Worm (Caenorhabditis elegans) whole organism, L3 larva: ENCODE data around the gene C09G12.17.

Experiments used
- ama-1 ChIP-seq: fragments of 150-350 bp; optimal IDR thresholded peaks from 2 replicates; lab custom pipeline; 2018
- ceh-28 ChIP-seq: fragments of 150-350 bp; optimal IDR thresholded peaks from 2 replicates; lab custom pipeline; 2014; ENCODE audit warnings: missing biosample characterization, missing genetic modification reagents, missing genetic modification characterization
- ceh-82 ChIP-seq: fragments of 150-350 bp; optimal IDR thresholded peaks from 2 replicates; lab custom pipeline; 2014; ENCODE audit warnings: missing biosample characterization, missing genetic modification characterization
- egl-27 ChIP-seq: sonication (generic microtip); optimal IDR thresholded peaks from 4 replicates; lab custom pipeline; 2017; ENCODE audit warnings: missing biosample characterization, missing genetic modification reagents, missing genetic modification characterization
- fkh-2 ChIP-seq: fragments of 150-350 bp; optimal IDR thresholded peaks from 2 replicates; lab custom pipeline; 2014; ENCODE audit warnings: missing biosample characterization, missing genetic modification reagents, missing genetic modification characterization
- fos-1 ChIP-seq: fragments of 150-350 bp; optimal IDR thresholded peaks from 2 replicates; lab custom pipeline; 2014; ENCODE audit warnings: missing biosample characterization, missing genetic modification characterization
- lin-15B ChIP-seq: fragments of 150-350 bp; optimal IDR thresholded peaks from 2 replicates; lab custom pipeline; 2014; ENCODE audit warnings: missing biosample characterization, missing genetic modification characterization
- nhr-77 ChIP-seq: fragments of 150-350 bp; optimal IDR thresholded peaks from 2 replicates; lab custom pipeline; 2014; ENCODE audit warnings: missing biosample characterization, missing genetic modification characterization
- pqm-1 ChIP-seq: fragments of 150-350 bp; optimal IDR thresholded peaks from 2 replicates; lab custom pipeline; 2017; ENCODE audit warnings: missing biosample characterization, missing genetic modification characterization, inconsistent platforms
- skn-1 ChIP-seq: fragments of 150-350 bp; optimal IDR thresholded peaks from 2 replicates; lab custom pipeline; 2014; ENCODE audit warnings: missing biosample characterization, missing genetic modification characterization
- snpc-4 ChIP-seq: fragments of 150-350 bp; optimal IDR thresholded peaks from 2 replicates; lab custom pipeline; 2014; ENCODE audit warnings: missing biosample characterization, missing genetic modification characterization

- TF ChIP-seq egl-27 (no peak), nhr-77 (tag; lab: Kevin White, UChicago) (no peak), lin-15B (tag; lab: Kevin White, UChicago) (no peak), ceh-82 (tag; lab: Kevin White, UChicago) (no peak), pqm-1 (tag; lab: Kevin White, UChicago) (no peak), ceh-28 (tag; lab: Kevin White, UChicago) (no peak), fkh-2 (tag; lab: Kevin White, UChicago) (no peak), snpc-4 (tag; lab: Kevin White, UChicago) (no peak), fos-1 (tag; lab: Kevin White, UChicago) (no peak), ama-1 (lab: Kevin White, UChicago) (no peak), skn-1 (tag; lab: Kevin White, UChicago) (no peak)
Measured at ce11 chrIV:3509477-3510063, 13.3 kb upstream of the C09G12.17 start, which contains the start of gene ced-10.
